Worm (Caenorhabditis elegans) whole organism, early embryonic: ENCODE measurements around the gene nlp-78.

ENCODE experiments used
- B0310.2 ChIP-seq: sonication (generic microtip); optimal IDR thresholded peaks from 2 replicates; lab custom pipeline; 2016; ENCODE audit warnings: mild to moderate bottlenecking, missing genetic modification characterization, missing compliant biosample characterization
- F13C5.2 ChIP-seq: sonication (generic microtip); optimal IDR thresholded peaks from 2 replicates; lab custom pipeline; 2017; ENCODE audit warnings: mild to moderate bottlenecking, missing genetic modification characterization, inconsistent platforms, missing compliant biosample characterization
- aly-1 ChIP-seq: sonication (generic microtip); optimal IDR thresholded peaks from 2 replicates; lab custom pipeline; 2016; ENCODE audit warnings: missing genetic modification characterization, missing compliant biosample characterization
- ama-1 ChIP-seq: fragments of 150-350 bp; optimal IDR thresholded peaks from 2 replicates; lab custom pipeline; 2014
- ceh-13 ChIP-seq: fragments of 200-800 bp; sonication (Bioruptor generic); optimal IDR thresholded peaks from 2 replicates; lab custom pipeline; 2018; ENCODE audit warnings: mild to moderate bottlenecking, missing genetic modification characterization, missing compliant biosample characterization
- ceh-36 ChIP-seq: sonication (generic microtip); optimal IDR thresholded peaks from 2 replicates; lab custom pipeline; 2016; ENCODE audit warnings: missing genetic modification characterization, inconsistent platforms, missing compliant biosample characterization
- ets-7 ChIP-seq: sonication (generic microtip); optimal IDR thresholded peaks from 2 replicates; lab custom pipeline; 2016; ENCODE audit warnings: missing genotype, missing genetic modification characterization, missing compliant biosample characterization
- flt-1 ChIP-seq: fragments of 200-800 bp; sonication (Bioruptor generic); IDR thresholded peaks from 2 replicates; pipeline ENCODE4 v1.3.6; 2022; ENCODE audit warnings: missing genetic modification characterization, missing compliant biosample characterization
- hmbx-1 ChIP-seq: sonication (generic microtip); optimal IDR thresholded peaks from 2 replicates; lab custom pipeline; 2016; ENCODE audit warnings: mild to moderate bottlenecking, missing genetic modification characterization, missing compliant biosample characterization
- hmg-4 ChIP-seq: fragments of 200-800 bp; sonication (Bioruptor generic); optimal IDR thresholded peaks from 2 replicates; lab custom pipeline; 2018; ENCODE audit warnings: mild to moderate bottlenecking, missing genetic modification characterization, missing compliant biosample characterization
- hnd-1 ChIP-seq: sonication (generic microtip); optimal IDR thresholded peaks from 2 replicates; lab custom pipeline; 2016; ENCODE audit warnings: missing genetic modification characterization, missing compliant biosample characterization
- pes-1 ChIP-seq: fragments of 200-800 bp; sonication (Bioruptor generic); IDR thresholded peaks from 2 replicates; pipeline ENCODE4 v1.3.6; 2022; ENCODE audit warnings: missing genetic modification reagents, missing genetic modification characterization, missing compliant biosample characterization
- scrt-1 ChIP-seq: fragments of 200-800 bp; sonication (Bioruptor generic); IDR thresholded peaks from 2 replicates; pipeline ENCODE4 v1.3.6; 2022; ENCODE audit warnings: missing genetic modification characterization, missing compliant biosample characterization
- sea-1 ChIP-seq: fragments of 200-800 bp; sonication (Bioruptor generic); conservative IDR thresholded peaks from 2 replicates; pipeline ENCODE4 v1.3.6; 2022; ENCODE audit warnings: missing genetic modification characterization, missing compliant biosample characterization
- tbx-11 ChIP-seq: fragments of 200-800 bp; sonication (Bioruptor generic); IDR thresholded peaks from 2 replicates; pipeline ENCODE4 v1.3.6; 2022; ENCODE audit warnings: missing genetic modification characterization, missing compliant biosample characterization
- tbx-37 ChIP-seq: fragments of 200-800 bp; sonication (Bioruptor generic); conservative IDR thresholded peaks from 2 replicates; pipeline ENCODE4 v1.3.6; 2022; ENCODE audit warnings: missing genetic modification reagents, missing genetic modification characterization, missing compliant biosample characterization
- tra-4 ChIP-seq: sonication (generic microtip); optimal IDR thresholded peaks from 2 replicates; lab custom pipeline; 2017; ENCODE audit warnings: missing genetic modification characterization, missing compliant biosample characterization

The nlp-78 gene

DNA sequence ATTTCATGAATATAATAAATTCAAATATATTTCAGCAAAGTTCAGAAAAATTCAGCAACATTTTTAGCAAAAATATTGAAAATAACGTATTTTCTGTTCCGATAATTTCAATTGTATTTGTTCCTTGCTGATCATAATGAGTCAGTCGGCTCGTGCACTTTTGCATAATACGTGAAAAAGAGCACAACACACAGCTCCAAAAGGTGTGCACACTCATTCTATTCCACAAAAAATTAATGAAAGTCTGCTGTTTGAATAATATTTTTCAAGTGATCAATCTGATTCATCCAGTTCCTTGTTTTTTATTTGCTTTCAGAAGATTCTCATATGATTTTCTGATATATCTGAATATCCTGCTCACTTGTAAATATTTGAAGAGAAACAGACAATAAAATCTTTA lies 18.4 kb downstream of the nlp-78 start:
- TF ChIP-seq hmbx-1 (tag; lab: Kevin White, UChicago): no peak
- TF ChIP-seq hnd-1 (tag; lab: Kevin White, UChicago): no peak
- TF ChIP-seq B0310.2: no peak
- TF ChIP-seq tra-4 (tag; lab: Kevin White, UChicago): no peak
- TF ChIP-seq ceh-36 (tag; lab: Kevin White, UChicago): no peak
- TF ChIP-seq sea-1 (GFP tag; lab: Robert Waterston, UW): no peak
- TF ChIP-seq tbx-11: no peak
- TF ChIP-seq aly-1: no peak
- no peak for TF ChIP-seq flt-1 (GFP tag; lab: Robert Waterston, UW)
- no peak for TF ChIP-seq F13C5.2 (tag; lab: Kevin White, UChicago)

DNA sequence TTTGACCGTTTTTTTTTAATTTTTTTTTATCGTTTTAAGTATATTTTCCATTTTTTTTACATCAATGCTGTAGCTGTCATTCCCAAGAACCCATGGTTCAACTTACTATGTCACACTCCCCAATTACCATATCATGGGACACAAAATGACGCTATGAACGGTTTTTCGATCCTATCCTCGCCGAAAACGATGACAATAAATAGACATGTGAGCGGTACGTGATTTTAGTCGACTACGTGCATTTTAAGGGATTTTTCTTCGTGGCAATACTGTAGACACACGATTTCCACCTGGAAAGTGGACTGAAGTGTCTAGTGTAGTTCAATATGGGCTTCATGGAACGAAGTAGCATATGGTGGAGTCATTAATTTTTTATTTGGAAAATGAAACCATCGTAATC lies 20.3 kb downstream of the nlp-78 start:
- no peak for TF ChIP-seq aly-1
- TF ChIP-seq hmg-4 (GFP tag; lab: Kevin White, UChicago): no peak
- no peak for TF ChIP-seq sea-1 (GFP tag; lab: Robert Waterston, UW)
- no peak for TF ChIP-seq flt-1 (GFP tag; lab: Robert Waterston, UW)
- TF ChIP-seq pes-1 (GFP tag; lab: Robert Waterston, UW): no peak
- no peak for TF ChIP-seq tra-4 (tag; lab: Kevin White, UChicago)
- TF ChIP-seq ceh-13 (GFP tag; lab: Kevin White, UChicago): no peak
- TF ChIP-seq B0310.2: no peak
- TF ChIP-seq hmbx-1 (tag; lab: Kevin White, UChicago): no peak
- no peak for TF ChIP-seq tbx-37 (GFP tag; lab: Robert Waterston, UW)
- no peak for TF ChIP-seq scrt-1
- TF ChIP-seq F13C5.2 (tag; lab: Kevin White, UChicago): no peak
- TF ChIP-seq tbx-11: no peak
- TF ChIP-seq hnd-1 (tag; lab: Kevin White, UChicago): no peak
- no peak for TF ChIP-seq ama-1 (lab: Kevin White, UChicago)
- no peak for TF ChIP-seq ceh-36 (tag; lab: Kevin White, UChicago)
- TF ChIP-seq ets-7 (tag; lab: Kevin White, UChicago): no peak

DNA sequence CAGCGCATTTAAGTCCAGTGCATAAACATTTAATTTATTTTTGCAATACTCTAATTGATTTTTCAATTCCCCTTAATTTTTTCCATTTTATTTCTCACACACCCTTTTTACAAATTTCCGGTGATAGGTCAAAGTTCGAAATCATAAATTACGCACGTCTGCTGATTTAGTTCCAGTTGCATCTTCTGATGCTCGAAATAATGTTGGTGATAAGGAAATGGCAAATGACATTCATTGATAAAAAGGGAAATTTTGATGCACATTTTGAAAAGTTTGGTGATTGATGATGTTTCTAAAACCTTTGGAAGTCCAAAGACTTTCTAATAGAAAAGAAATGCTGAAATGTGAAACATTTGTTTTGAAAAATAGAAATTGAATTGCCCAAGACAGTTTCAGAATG lies 21.1 kb downstream of the nlp-78 start:
- no peak for TF ChIP-seq F13C5.2 (tag; lab: Kevin White, UChicago)
- TF ChIP-seq ets-7 (tag; lab: Kevin White, UChicago): no peak
- TF ChIP-seq hmg-4 (GFP tag; lab: Kevin White, UChicago): no peak
- TF ChIP-seq B0310.2: no peak
- TF ChIP-seq flt-1 (GFP tag; lab: Robert Waterston, UW): no peak
- TF ChIP-seq aly-1: no peak
- TF ChIP-seq ceh-36 (tag; lab: Kevin White, UChicago): no peak
- TF ChIP-seq tra-4 (tag; lab: Kevin White, UChicago): no peak
- no peak for TF ChIP-seq scrt-1
- TF ChIP-seq tbx-11: no peak
- no peak for TF ChIP-seq hnd-1 (tag; lab: Kevin White, UChicago)
- no peak for TF ChIP-seq ceh-13 (GFP tag; lab: Kevin White, UChicago)
- no peak for TF ChIP-seq sea-1 (GFP tag; lab: Robert Waterston, UW)
- no peak for TF ChIP-seq pes-1 (GFP tag; lab: Robert Waterston, UW)
- TF ChIP-seq tbx-37 (GFP tag; lab: Robert Waterston, UW): no peak
- no peak for TF ChIP-seq ama-1 (lab: Kevin White, UChicago)
- no peak for TF ChIP-seq hmbx-1 (tag; lab: Kevin White, UChicago)

DNA sequence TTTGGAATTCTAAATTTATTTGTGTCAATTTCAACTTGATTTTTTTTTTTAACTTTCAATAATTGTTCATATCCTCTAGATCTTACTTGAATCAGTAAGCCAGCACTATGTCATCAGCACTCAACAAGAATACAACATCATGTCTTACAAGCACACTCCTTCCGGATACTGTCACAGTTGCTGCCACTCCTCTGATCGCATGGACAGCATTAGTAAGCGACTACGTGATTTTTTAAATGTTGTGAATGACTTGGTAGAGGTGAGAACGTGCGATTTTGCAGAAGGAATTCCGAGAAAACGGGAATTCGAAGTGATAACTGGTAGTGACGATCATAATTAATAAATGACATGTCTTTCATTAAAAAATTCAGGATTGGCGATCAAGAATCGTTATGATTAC lies 22.1 kb downstream of the nlp-78 start, which contains the start of gene oac-54:
oac-54 (plus strand) TSS at position 83 of the 400 bp plus-strand sequence.
- no peak for TF ChIP-seq B0310.2
- no peak for TF ChIP-seq scrt-1
- no peak for TF ChIP-seq tbx-11
- no peak for TF ChIP-seq ceh-13 (GFP tag; lab: Kevin White, UChicago)
- TF ChIP-seq flt-1 (GFP tag; lab: Robert Waterston, UW): no peak
- TF ChIP-seq hnd-1 (tag; lab: Kevin White, UChicago): no peak
- no peak for TF ChIP-seq pes-1 (GFP tag; lab: Robert Waterston, UW)
- no peak for TF ChIP-seq F13C5.2 (tag; lab: Kevin White, UChicago)
- TF ChIP-seq hmg-4 (GFP tag; lab: Kevin White, UChicago): no peak
- TF ChIP-seq hmbx-1 (tag; lab: Kevin White, UChicago): no peak
- no peak for TF ChIP-seq tra-4 (tag; lab: Kevin White, UChicago)

DNA sequence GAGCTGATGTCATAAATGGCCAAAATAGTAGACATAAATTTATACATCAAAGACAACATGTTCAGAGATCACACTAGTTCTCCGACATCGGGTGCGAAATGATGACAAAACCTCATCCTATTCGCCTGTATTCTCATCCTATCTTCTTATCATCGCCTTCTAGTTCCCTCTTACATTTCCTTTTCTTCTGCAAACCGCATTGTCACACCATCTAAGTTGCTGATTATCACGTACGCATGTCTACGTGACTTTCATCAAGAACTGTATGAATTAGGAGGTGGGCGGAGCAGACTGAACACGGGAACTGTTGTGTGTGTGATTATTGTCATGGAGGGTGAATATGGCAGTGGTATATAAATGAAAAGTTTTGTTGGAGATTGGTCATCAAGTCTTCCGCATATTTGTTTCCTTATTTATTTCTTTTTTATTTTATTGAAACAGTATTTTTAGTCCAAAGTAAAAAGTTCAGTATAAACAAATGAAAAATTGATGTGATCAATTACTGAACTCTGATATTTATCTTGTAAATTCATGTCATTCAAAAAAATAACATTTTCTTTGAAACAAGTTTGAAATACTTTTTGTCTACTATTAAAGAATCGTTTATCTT lies 24.3 kb downstream of the nlp-78 start:
- TF ChIP-seq hnd-1 (tag; lab: Kevin White, UChicago): no peak
- TF ChIP-seq scrt-1: no peak
- no peak for TF ChIP-seq aly-1
- TF ChIP-seq tbx-37 (GFP tag; lab: Robert Waterston, UW): no peak
- TF ChIP-seq hmg-4 (GFP tag; lab: Kevin White, UChicago): no peak
- no peak for TF ChIP-seq ama-1 (lab: Kevin White, UChicago)
- TF ChIP-seq B0310.2: no peak
- TF ChIP-seq tbx-11: no peak
- no peak for TF ChIP-seq pes-1 (GFP tag; lab: Robert Waterston, UW)
- TF ChIP-seq F13C5.2 (tag; lab: Kevin White, UChicago): no peak
- no peak for TF ChIP-seq hmbx-1 (tag; lab: Kevin White, UChicago)
- no peak for TF ChIP-seq ceh-36 (tag; lab: Kevin White, UChicago)
- TF ChIP-seq ets-7 (tag; lab: Kevin White, UChicago): no peak
- no peak for TF ChIP-seq ceh-13 (GFP tag; lab: Kevin White, UChicago)
- no peak for TF ChIP-seq flt-1 (GFP tag; lab: Robert Waterston, UW)

DNA sequence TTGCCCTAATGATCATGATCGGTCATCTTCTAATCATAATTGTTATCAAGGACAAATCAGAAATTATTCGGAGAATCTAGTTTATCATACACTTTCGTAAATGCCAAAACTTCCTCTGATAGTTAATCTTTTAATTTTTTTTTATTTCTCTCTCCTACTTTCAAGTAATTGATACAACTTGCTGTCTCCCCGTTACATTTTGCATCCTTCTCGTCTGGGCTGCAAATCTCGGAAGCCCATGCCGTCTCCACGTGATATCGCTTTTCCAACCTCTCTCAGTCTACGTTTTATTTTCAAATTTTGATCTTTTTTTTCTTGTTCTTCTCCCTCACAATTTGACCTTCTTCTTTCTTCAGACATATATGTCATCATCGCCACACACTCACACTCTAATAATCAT lies 25.0 kb downstream of the nlp-78 start, which contains the start of gene rhy-1:
rhy-1 (plus strand) TSS at position 357 of the 400 bp plus-strand sequence.
- no peak for TF ChIP-seq tra-4 (tag; lab: Kevin White, UChicago)
- TF ChIP-seq tbx-37 (GFP tag; lab: Robert Waterston, UW): no peak
- no peak for TF ChIP-seq flt-1 (GFP tag; lab: Robert Waterston, UW)
- no peak for TF ChIP-seq aly-1
- TF ChIP-seq scrt-1: no peak

DNA sequence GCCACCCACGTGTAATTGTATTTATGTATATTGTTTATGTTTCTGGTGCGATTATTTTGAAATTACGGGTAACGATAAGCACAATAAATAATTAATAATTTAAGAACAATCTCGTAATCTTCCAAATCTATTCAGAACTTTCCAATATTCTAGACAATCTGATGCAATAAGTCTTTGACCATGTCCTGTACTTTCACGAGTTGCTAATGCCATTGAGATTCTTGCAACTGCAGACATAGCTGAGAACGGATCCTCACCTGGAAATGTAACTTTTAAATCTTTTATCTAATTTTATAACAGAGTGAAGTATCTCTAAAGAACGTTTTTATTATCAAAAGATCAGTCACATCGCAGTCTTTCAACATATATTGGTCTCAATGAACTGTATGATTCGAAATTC lies 27.4 kb downstream of the nlp-78 start:
- no peak for TF ChIP-seq sea-1 (GFP tag; lab: Robert Waterston, UW)
- no peak for TF ChIP-seq ceh-13 (GFP tag; lab: Kevin White, UChicago)
- no peak for TF ChIP-seq aly-1
- TF ChIP-seq hmg-4 (GFP tag; lab: Kevin White, UChicago): no peak
- no peak for TF ChIP-seq flt-1 (GFP tag; lab: Robert Waterston, UW)
- no peak for TF ChIP-seq pes-1 (GFP tag; lab: Robert Waterston, UW)
- no peak for TF ChIP-seq hmbx-1 (tag; lab: Kevin White, UChicago)
- TF ChIP-seq ama-1 (lab: Kevin White, UChicago): peak; percentile 26
